Fruit fly (Drosophila melanogaster): ENCODE results near the gene Fancm.

Gene Fancm

DNA sequence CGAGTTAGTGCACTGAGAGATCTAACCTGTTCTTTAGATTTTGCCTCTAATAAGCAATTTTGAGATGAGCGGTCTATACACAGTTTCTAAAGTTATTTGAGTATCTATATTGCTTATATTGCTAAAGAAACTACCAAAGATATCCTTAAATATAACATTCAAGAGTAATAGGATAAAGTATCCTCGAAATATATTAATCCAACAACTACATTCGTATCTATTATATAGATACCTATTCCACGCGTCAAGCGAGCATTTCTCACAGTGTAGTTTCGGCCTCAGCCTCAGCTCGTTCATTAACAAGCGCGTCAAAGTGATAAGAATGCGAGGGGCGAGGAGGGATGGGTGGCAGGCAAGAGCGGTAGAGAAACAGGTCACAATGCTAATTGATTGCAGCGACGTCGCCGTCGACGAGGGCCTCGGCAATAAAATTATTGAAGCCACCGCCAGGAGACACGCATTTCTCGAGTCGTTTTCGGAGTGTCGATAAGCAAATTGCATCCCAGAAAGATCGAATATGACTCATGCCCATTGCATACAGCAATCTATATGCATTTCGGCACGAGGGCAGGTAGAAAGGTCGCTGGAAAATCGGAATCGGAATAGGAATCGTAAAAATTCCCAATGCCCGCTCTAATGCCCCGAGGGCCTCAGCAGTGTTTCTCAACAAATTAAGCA is 11.6 kb downstream of the Fancm start (continued):
- 0 out of 3 replicates have a peak, but pooled peaks have one; percentile 21 for TF ChIP-seq ase (GFP tag; IDR thresholded peaks at IDR 0.05)
- no peak for TF ChIP-seq Chrac-16 (GFP tag; optimal IDR thresholded peaks at IDR 0.05)
- TF ChIP-seq CG13624 (GFP tag; optimal IDR thresholded peaks at IDR 0.05): peak; percentile 26
- TF ChIP-seq NC2β (GFP tag; optimal IDR thresholded peaks at IDR 0.05): no peak
- no peak for TF ChIP-seq ac (GFP tag; optimal IDR thresholded peaks at IDR 0.05)
- peak; percentile 67 for TF ChIP-seq zen (tag; optimal IDR thresholded peaks at IDR 0.05)
- no peak for TF ChIP-seq jigr1 (GFP tag; IDR thresholded peaks at IDR 0.05)
- TF ChIP-seq CG10209 (GFP tag; optimal IDR thresholded peaks at IDR 0.05): no peak
- TF ChIP-seq Dref (GFP tag; IDR thresholded peaks at IDR 0.05): no peak
- peak; percentile 60 for TF ChIP-seq CG30403 (GFP tag; optimal IDR thresholded peaks at IDR 0.05)
- no peak for TF ChIP-seq CG11085 (GFP tag; IDR thresholded peaks at IDR 0.05)
- TF ChIP-seq pzg (GFP tag; optimal IDR thresholded peaks at IDR 0.05): no peak
- no peak for TF ChIP-seq CG13287 (GFP tag; IDR thresholded peaks at IDR 0.05; ENCODE audit: partially characterized antibody)
- TF ChIP-seq her (GFP tag; optimal IDR thresholded peaks at IDR 0.05): no peak
- no peak for TF ChIP-seq H15 (GFP tag; IDR thresholded peaks at IDR 0.05)
- TF ChIP-seq CG11560 (tag; IDR thresholded peaks at IDR 0.05): no peak
- TF ChIP-seq zf30C (GFP tag; optimal IDR thresholded peaks at IDR 0.05): peak; percentile 73
- TF ChIP-seq kah (GFP tag; optimal IDR thresholded peaks at IDR 0.05): peak; percentile 5
- peak; percentile 58 for TF ChIP-seq Ptx1 (GFP tag; IDR thresholded peaks at IDR 0.05)
- peak; percentile 32 for TF ChIP-seq CG1603 (tag; optimal IDR thresholded peaks at IDR 0.05)
- no peak for TF ChIP-seq Sry-β (GFP tag; optimal IDR thresholded peaks at IDR 0.05)
- TF ChIP-seq HHEX (GFP tag; optimal IDR thresholded peaks at IDR 0.05): peak; percentile 31
- peak; percentile 95 for TF ChIP-seq Ets65A (GFP tag)
- no peak for TF ChIP-seq prd (optimal IDR thresholded peaks at IDR 0.05)
- peak; percentile 51; the same call in 1 of the 3 replicates for TF ChIP-seq prd (GFP tag; IDR thresholded peaks at IDR 0.05)
- no peak for TF ChIP-seq CG12299 (tag; optimal IDR thresholded peaks at IDR 0.05)
- TF ChIP-seq sna (GFP tag; IDR thresholded peaks at IDR 0.05; ENCODE audit: partially characterized antibody): no peak
- TF ChIP-seq CG18764 (GFP tag; optimal IDR thresholded peaks at IDR 0.05): no peak
- TF ChIP-seq pfk (GFP tag; optimal IDR thresholded peaks at IDR 0.05): no peak
- no peak for TF ChIP-seq NC2α (GFP tag; optimal IDR thresholded peaks at IDR 0.05)
- TF ChIP-seq Rx (GFP tag; IDR thresholded peaks at IDR 0.05): no peak
- TF ChIP-seq CG18011 (GFP tag; optimal IDR thresholded peaks at IDR 0.05): no peak
- TF ChIP-seq scrt (GFP tag; optimal IDR thresholded peaks at IDR 0.05): no peak
- TF ChIP-seq CG18599 (GFP tag; optimal IDR thresholded peaks at IDR 0.05): peak; percentile 12
- TF ChIP-seq tio (GFP tag; optimal IDR thresholded peaks at IDR 0.05): no peak
- no peak for TF ChIP-seq Bdp1 (GFP tag; optimal IDR thresholded peaks at IDR 0.05)
- TF ChIP-seq ro (GFP tag; IDR thresholded peaks at IDR 0.05): no peak
- TF ChIP-seq Ada2b (GFP tag; IDR thresholded peaks at IDR 0.05): no peak
- peak; percentile 43 for TF ChIP-seq unpg (GFP tag; optimal IDR thresholded peaks at IDR 0.05)
- TF ChIP-seq Hr78 (GFP tag; optimal IDR thresholded peaks at IDR 0.05): peak in 1 of 2 experiments; percentile 84
- peak; percentile 32 for TF ChIP-seq CG15696 (tag; optimal IDR thresholded peaks at IDR 0.05)
- no peak for TF ChIP-seq dati (GFP tag; IDR thresholded peaks at IDR 0.05)
- no peak for TF ChIP-seq usp (GFP tag; optimal IDR thresholded peaks at IDR 0.05)
- TF ChIP-seq CG10462 (GFP tag; optimal IDR thresholded peaks at IDR 0.05): no peak
- no peak for TF ChIP-seq fd102C (GFP tag; optimal IDR thresholded peaks at IDR 0.05)
- peak; percentile 74 for TF ChIP-seq Med (GFP tag)
- TF ChIP-seq CG8944 (GFP tag; optimal IDR thresholded peaks at IDR 0.05): no peak
- TF ChIP-seq CG11093 (GFP tag; IDR thresholded peaks at IDR 0.05): 0 out of 3 replicates have a peak, but pooled peaks have one; percentile 44
- no peak for TF ChIP-seq Nf-YA (GFP tag; IDR thresholded peaks at IDR 0.05)
- TF ChIP-seq CG17612 (GFP tag; IDR thresholded peaks at IDR 0.05): no peak
- TF ChIP-seq Hr3 (GFP tag; optimal IDR thresholded peaks at IDR 0.05): peak; percentile 22

Data from whole organism, embryonic.